Worm (Caenorhabditis elegans): Measurements from ENCODE around the gene ufbp-1.

DNA sequence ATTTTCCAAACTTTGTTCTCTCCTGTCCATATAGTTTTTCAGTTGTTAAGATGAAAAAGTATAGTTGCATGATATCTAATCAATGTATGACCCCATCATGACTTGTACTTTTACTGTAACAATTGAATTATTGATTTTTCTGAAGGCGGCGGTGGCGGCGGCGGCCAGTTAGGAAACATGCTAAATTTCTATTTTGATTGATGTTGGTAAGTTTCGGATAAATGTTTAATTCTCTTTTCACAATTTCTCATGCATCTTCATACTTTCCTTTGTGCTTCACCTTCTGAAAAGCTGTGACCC lies 25.5 kb downstream of the ufbp-1 start, which contains the start of gene sor-1:
- TF ChIP-seq mdt-29 (GFP tag; IDR thresholded peaks at IDR 0.05) (no peak), spr-3 (GFP tag; optimal IDR thresholded peaks at IDR 0.05) (no peak), zip-11 (GFP tag; IDR thresholded peaks at IDR 0.05) (no peak), ztf-11 (tag; optimal IDR thresholded peaks at IDR 0.05) (no peak), nhr-237 (tag; optimal IDR thresholded peaks at IDR 0.05) (no peak), rbr-2 (tag; optimal IDR thresholded peaks at IDR 0.05) (no peak), nhr-25 (tag; optimal IDR thresholded peaks at IDR 0.05; ENCODE audit: borderline replicate concordance, insufficient read depth) (no peak)

Measured in whole organism, L4 larva.